Worm (Caenorhabditis elegans) whole organism, L1 larva: ENCODE measurements around the gene C08E3.14.

Experiments
- ama-1 ChIP-seq: fragments of 150-350 bp; optimal IDR thresholded peaks from 2 replicates; lab custom pipeline; 2014
- elt-2 ChIP-seq: sonication (generic microtip); optimal IDR thresholded peaks from 2 replicates; lab custom pipeline; 2016; ENCODE audit warnings: missing genetic modification characterization, mild to moderate bottlenecking, inconsistent platforms, missing compliant biosample characterization, missing genetic modification reagents
- mep-1 ChIP-seq: fragments of 150-350 bp; optimal IDR thresholded peaks from 2 replicates; lab custom pipeline; 2014; ENCODE audit warnings: missing biosample characterization, missing genetic modification characterization

DNA sequence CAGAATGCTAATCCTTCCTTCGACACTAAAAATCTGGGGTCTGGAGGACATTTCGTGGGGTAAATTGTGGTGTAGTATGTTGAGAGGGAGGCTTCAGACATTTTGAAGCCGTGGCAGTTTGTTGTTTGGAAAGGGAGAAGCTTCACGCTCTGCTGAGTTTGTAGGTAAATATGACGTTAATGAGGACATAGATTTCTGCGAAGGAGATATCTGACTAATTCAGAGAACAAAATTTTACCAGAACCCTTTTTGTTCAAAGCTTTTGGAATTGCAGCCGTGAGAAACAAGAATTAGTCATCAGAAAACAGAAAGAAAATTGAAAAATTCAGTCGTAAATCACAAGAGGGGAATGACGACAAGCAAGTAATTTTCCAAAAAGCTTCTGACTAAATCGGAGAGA, 14.7 kb downstream of the C08E3.14 start, which contains the start of gene srh-72:
- TF ChIP-seq ama-1 (lab: Kevin White, UChicago) (no peak), mep-1 (no peak), elt-2 (tag; lab: Kevin White, UChicago) (no peak)
